Worm (Caenorhabditis elegans) whole organism, L4/young adult: Measurements from ENCODE around the gene E02H1.6.

Experiments
- dao-5 ChIP-seq: sonication (generic microtip); optimal IDR thresholded peaks from 2 replicates; lab custom pipeline; 2016; ENCODE audit warnings: missing genotype, missing genetic modification characterization, moderate library complexity, missing compliant biosample characterization
- him-1 ChIP-seq: sonication (generic microtip); optimal IDR thresholded peaks from 2 replicates; lab custom pipeline; 2016; ENCODE audit warnings: missing genotype, missing genetic modification reagents, missing genetic modification characterization, missing compliant biosample characterization

- TF ChIP-seq dao-5 = no peak
- no peak for TF ChIP-seq him-1 (tag; lab: Kevin White, UChicago)
Observed at ce11 chrII:9603419-9603818, 6.9 kb downstream of the E02H1.6 start.
